In the genomic region with DNA sequence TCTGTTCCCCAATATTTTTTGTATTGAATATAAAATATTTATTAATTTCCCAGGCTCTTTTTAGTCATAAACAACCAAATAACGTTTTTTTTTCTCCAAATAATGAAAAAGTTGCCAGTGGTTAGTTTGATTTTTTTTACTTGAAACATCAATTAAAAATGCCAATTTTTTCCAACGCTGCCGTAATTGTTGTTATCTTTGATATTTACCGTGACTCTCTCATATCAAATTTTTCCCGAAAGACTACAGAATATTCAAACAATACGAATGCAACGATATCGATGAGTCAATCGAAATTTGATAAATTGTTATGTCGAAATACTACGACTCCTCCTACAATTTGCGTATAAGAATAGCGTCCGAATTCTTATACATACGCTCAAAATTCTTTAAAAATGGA, we compare ENCODE assay signal across 5 worm cellular contexts.
A peak's percentile ranks its signal among the peaks of the same experiment; 100 is the strongest.
TF ChIP-seq lines count a peak whose summit lies in the region.

A gene (plus strand): TSS at position 345 of the 400 bp plus-strand sequence.

TF ChIP-seq in whole organism, L1 larva, 84 proteins besides CTCF, POLR2A, EP300 and RAD21:
- no peak for TF ChIP-seq unc-130 (tag; optimal IDR thresholded peaks at IDR 0.05; lab: Kevin White, UChicago)
- no peak for TF ChIP-seq hlh-17 (GFP tag; optimal IDR thresholded peaks at IDR 0.05; lab: Kevin White, UChicago; ENCODE audit: borderline replicate concordance)
- TF ChIP-seq ets-5 (GFP tag; IDR thresholded peaks at IDR 0.05; lab: Robert Waterston, UW), result no peak
- TF ChIP-seq lin-35 (GFP tag; optimal IDR thresholded peaks at IDR 0.05; lab: Kevin White, UChicago), result no peak
- no peak for TF ChIP-seq tlp-1 (tag; optimal IDR thresholded peaks at IDR 0.05; lab: Kevin White, UChicago)
- peak; percentile 51 for TF ChIP-seq elt-2 (tag; optimal IDR thresholded peaks at IDR 0.05; lab: Kevin White, UChicago)
- no peak for TF ChIP-seq fkh-8 (tag; optimal IDR thresholded peaks at IDR 0.05; lab: Kevin White, UChicago)

TF ChIP-seq in whole organism, L2 larva, 48 proteins besides CTCF, POLR2A, EP300 and RAD21:
- no peak for TF ChIP-seq aly-2 (tag; optimal IDR thresholded peaks at IDR 0.05; lab: Kevin White, UChicago)
- TF ChIP-seq fos-1 (tag; optimal IDR thresholded peaks at IDR 0.05; lab: Kevin White, UChicago), result peak; percentile 49
- TF ChIP-seq ama-1 (optimal IDR thresholded peaks at IDR 0.05; lab: Kevin White, UChicago), result no peak

TF ChIP-seq in whole organism, L3 larva, 47 proteins besides CTCF, POLR2A, EP300 and RAD21:
- TF ChIP-seq elt-2 (tag; optimal IDR thresholded peaks at IDR 0.05; lab: Kevin White, UChicago) (peak; percentile 68), mdl-1 (tag; optimal IDR thresholded peaks at IDR 0.05; lab: Kevin White, UChicago) (no peak), aly-2 (tag; optimal IDR thresholded peaks at IDR 0.05; lab: Kevin White, UChicago) (no peak)

TF ChIP-seq in whole organism, L4 larva, 104 proteins besides CTCF, POLR2A, EP300 and RAD21:
- TF ChIP-seq unc-62 (GFP tag; optimal IDR thresholded peaks at IDR 0.05 in 1 of 2; lab: Kevin White, UChicago) (peak in 1 of 2 experiments; percentile 65), unc-62 (tag; optimal IDR thresholded peaks at IDR 0.05; lab: Kevin White, UChicago) (no peak), ceh-82 (tag; optimal IDR thresholded peaks at IDR 0.05; lab: Kevin White, UChicago) (no peak), aly-2 (tag; optimal IDR thresholded peaks at IDR 0.05; lab: Kevin White, UChicago) (no peak), nhr-28 (tag; optimal IDR thresholded peaks at IDR 0.05; lab: Kevin White, UChicago) (peak; percentile 67), dmd-6 (GFP tag; IDR thresholded peaks at IDR 0.05; lab: Robert Waterston, UW) (peak; percentile 59), lin-15B (tag; optimal IDR thresholded peaks at IDR 0.05; lab: Kevin White, UChicago) (no peak), pqm-1 (tag; optimal IDR thresholded peaks at IDR 0.05; lab: Kevin White, UChicago) (peak; percentile 26)

TF ChIP-seq in whole organism, young adult, 124 proteins besides CTCF, POLR2A, EP300 and RAD21:
- peak; percentile 39 for TF ChIP-seq nhr-80 (tag; optimal IDR thresholded peaks at IDR 0.05; lab: Kevin White, UChicago)
- no peak for TF ChIP-seq hmg-20 (GFP tag; IDR thresholded peaks at IDR 0.05; lab: Robert Waterston, UW)
